Fruit fly (Drosophila melanogaster) whole organism, embryonic: ENCODE results near the gene Klp67A.

Source experiments
- Atf3 ChIP-seq: fragments of 200-800 bp; sonication (Bioruptor generic); optimal IDR thresholded peaks from 3 replicates; lab custom pipeline; 2016; ENCODE audit warnings: missing biosample characterization, missing genetic modification characterization
- BtbVII ChIP-seq: fragments of 200-800 bp; sonication (Bioruptor generic); optimal IDR thresholded peaks from 3 replicates; lab custom pipeline; 2017; ENCODE audit warnings: missing biosample characterization, mild to moderate bottlenecking, missing genetic modification characterization
- C15 ChIP-seq: fragments of 200-800 bp; sonication (Bioruptor generic); IDR thresholded peaks from 3 replicates; pipeline ENCODE4 v1.3.6; 2022; ENCODE audit warnings: missing biosample characterization, missing genetic modification characterization
- CG10321 ChIP-seq: fragments of 200-800 bp; sonication (Bioruptor generic); IDR thresholded peaks from 2 replicates; pipeline ENCODE4 v1.3.6; 2022; ENCODE audit warnings: missing biosample characterization, missing genetic modification characterization
- CG11560 ChIP-seq: fragments of 200-800 bp; sonication (Bioruptor generic); IDR thresholded peaks from 3 replicates; pipeline ENCODE4 v1.3.6; 2022; ENCODE audit warnings: missing biosample characterization, missing genetic modification characterization
- CG11695 ChIP-seq: fragments of 200-800 bp; sonication (Bioruptor generic); IDR thresholded peaks from 3 replicates; pipeline ENCODE4 v1.3.6; 2022; ENCODE audit warnings: missing biosample characterization, missing genetic modification characterization
- CG1233 ChIP-seq: fragments of 200-800 bp; sonication (Bioruptor generic); optimal IDR thresholded peaks from 4 replicates; lab custom pipeline; 2018; ENCODE audit warnings: missing biosample characterization, mild to moderate bottlenecking, missing genetic modification characterization
- CG14860 ChIP-seq: fragments of 200-800 bp; sonication (Bioruptor generic); IDR thresholded peaks from 3 replicates; pipeline ENCODE4 v1.3.6; 2022; ENCODE audit warnings: missing biosample characterization, missing genetic modification characterization; ENCODE audit not compliant: partially characterized antibody
- CG15601 ChIP-seq: fragments of 200-800 bp; sonication (Bioruptor generic); optimal IDR thresholded peaks from 3 replicates; lab custom pipeline; 2019; ENCODE audit warnings: missing biosample characterization, mild to moderate bottlenecking, missing genetic modification characterization, moderate library complexity
- CG17385 ChIP-seq: fragments of 200-800 bp; sonication (Bioruptor generic); optimal IDR thresholded peaks from 3 replicates; lab custom pipeline; 2018; ENCODE audit warnings: missing biosample characterization, mild to moderate bottlenecking, missing genetic modification characterization
- CG18262 ChIP-seq: fragments of 200-800 bp; optimal IDR thresholded peaks from 3 replicates; lab custom pipeline; 2019; ENCODE audit warnings: missing biosample characterization, mild to moderate bottlenecking, missing genetic modification characterization, moderate library complexity
- CG31224 ChIP-seq: fragments of 200-800 bp; sonication (Bioruptor generic); IDR thresholded peaks from 2 replicates; pipeline ENCODE4 v1.3.6; 2022; ENCODE audit warnings: missing biosample characterization, missing genetic modification characterization
- CG3163 ChIP-seq: fragments of 200-800 bp; sonication (Bioruptor generic); optimal IDR thresholded peaks from 3 replicates; lab custom pipeline; 2016; ENCODE audit warnings: missing biosample characterization, missing genetic modification characterization
- CG32532 ChIP-seq: fragments of 200-800 bp; sonication (Bioruptor generic); IDR thresholded peaks from 2 replicates; pipeline ENCODE4 v1.3.6; 2022; ENCODE audit warnings: missing biosample characterization, missing genetic modification characterization
- CG32767 ChIP-seq: fragments of 200-800 bp; sonication (Bioruptor generic); IDR thresholded peaks from 2 replicates; pipeline ENCODE4 v1.3.6; 2022; ENCODE audit warnings: missing biosample characterization, missing genetic modification characterization
- CG32772 ChIP-seq: fragments of 200-800 bp; sonication (Bioruptor generic); IDR thresholded peaks from 2 replicates; pipeline ENCODE4 v1.3.6; 2022; ENCODE audit warnings: missing biosample characterization, missing genetic modification characterization
- CG3281 ChIP-seq: fragments of 200-800 bp; sonication (Bioruptor generic); optimal IDR thresholded peaks from 3 replicates; lab custom pipeline; 2017; ENCODE audit warnings: missing biosample characterization, mild to moderate bottlenecking, missing genetic modification characterization
- CG34224 ChIP-seq: fragments of 200-800 bp; sonication (Bioruptor generic); IDR thresholded peaks from 3 replicates; pipeline ENCODE4 v1.3.6; 2022; ENCODE audit warnings: missing biosample characterization, missing genetic modification characterization; ENCODE audit not compliant: partially characterized antibody
- CG34376 ChIP-seq: fragments of 200-800 bp; sonication (Bioruptor generic); optimal IDR thresholded peaks from 2 replicates; lab custom pipeline; 2018; ENCODE audit warnings: missing biosample characterization, mild to moderate bottlenecking, missing genetic modification characterization
- CG34422 ChIP-seq: fragments of 200-800 bp; sonication (Bioruptor generic); IDR thresholded peaks from 3 replicates; pipeline ENCODE4 v1.3.6; 2022; ENCODE audit warnings: missing biosample characterization, missing genetic modification characterization
- CG3847 ChIP-seq: fragments of 200-800 bp; sonication (Bioruptor generic); IDR thresholded peaks from 2 replicates; pipeline ENCODE4 v1.3.6; 2022; ENCODE audit warnings: missing biosample characterization, missing genetic modification characterization
- CG4424 ChIP-seq: fragments of 200-800 bp; sonication (Bioruptor generic); optimal IDR thresholded peaks from 3 replicates; lab custom pipeline; 2016; ENCODE audit warnings: missing biosample characterization, missing genetic modification characterization
- CG4617 ChIP-seq: fragments of 200-800 bp; sonication (Bioruptor generic); optimal IDR thresholded peaks from 3 replicates; lab custom pipeline; 2016; ENCODE audit warnings: missing biosample characterization, missing genetic modification characterization, borderline replicate concordance
- CG5245 ChIP-seq: fragments of 200-800 bp; sonication (Bioruptor generic); optimal IDR thresholded peaks from 3 replicates; lab custom pipeline; 2016; ENCODE audit warnings: missing biosample characterization, missing genetic modification characterization
- CG6272 ChIP-seq: fragments of 200-800 bp; sonication (Bioruptor generic); IDR thresholded peaks from 2 replicates; pipeline ENCODE4 v1.3.6; 2022; ENCODE audit warnings: missing biosample characterization, missing genetic modification characterization
- CG7357 ChIP-seq: fragments of 200-800 bp; sonication (Bioruptor generic); IDR thresholded peaks from 3 replicates; pipeline ENCODE4 v1.3.6; 2022; ENCODE audit warnings: missing biosample characterization, missing genetic modification characterization
- Hmx ChIP-seq: fragments of 200-800 bp; sonication (Bioruptor generic); optimal IDR thresholded peaks from 2 replicates; lab custom pipeline; 2016; ENCODE audit warnings: missing biosample characterization, missing genetic modification characterization
- MBD-R2 ChIP-seq: fragments of 200-800 bp; sonication (Bioruptor generic); IDR thresholded peaks from 2 replicates; pipeline ENCODE4 v1.3.6; 2022; ENCODE audit warnings: missing biosample characterization, missing genetic modification characterization
- Nf-YA ChIP-seq: fragments of 200-800 bp; sonication (Bioruptor generic); IDR thresholded peaks from 2 replicates; pipeline ENCODE4 v1.3.6; 2022; ENCODE audit warnings: missing biosample characterization, missing genetic modification characterization
- Rfx ChIP-seq: fragments of 200-800 bp; sonication (Bioruptor generic); IDR thresholded peaks from 2 replicates; pipeline ENCODE4 v1.3.6; 2022; ENCODE audit warnings: missing biosample characterization, missing genetic modification characterization
- cg ChIP-seq: fragments of 200-800 bp; sonication (Bioruptor generic); optimal IDR thresholded peaks from 3 replicates; lab custom pipeline; 2019; ENCODE audit warnings: missing biosample characterization, mild to moderate bottlenecking, missing genetic modification characterization, moderate library complexity
- chm ChIP-seq: fragments of 200-800 bp; sonication (Bioruptor generic); IDR thresholded peaks from 2 replicates; pipeline ENCODE4 v1.3.6; 2022; ENCODE audit warnings: missing biosample characterization, missing genetic modification characterization
- corto ChIP-seq: fragments of 200-800 bp; sonication (Bioruptor generic); optimal IDR thresholded peaks from 2 replicates; lab custom pipeline; 2016; ENCODE audit warnings: missing biosample characterization, mild to moderate bottlenecking, missing genetic modification characterization, moderate library complexity
- dpn ChIP-seq, 2 experiments: fragments of 200-800 bp; sonication (Bioruptor generic); optimal IDR thresholded peaks; 3 replicates each; lab custom pipeline; 2016; ENCODE audit warnings: missing biosample characterization in 2 of 2, missing genetic modification characterization in 2 of 2
- eve ChIP-seq, 2 experiments: fragments of >200 bp; optimal IDR thresholded peaks; 2 replicates each; lab custom pipeline; 2017; ENCODE audit warnings: missing biosample characterization in 2 of 2, missing genetic modification characterization in 2 of 2
- gfzf ChIP-seq: fragments of 200-800 bp; sonication (Bioruptor generic); optimal IDR thresholded peaks from 2 replicates; lab custom pipeline; 2016; ENCODE audit warnings: missing biosample characterization, mild to moderate bottlenecking, missing genetic modification characterization, moderate library complexity
- lbe ChIP-seq: fragments of 200-800 bp; sonication (Bioruptor generic); optimal IDR thresholded peaks from 2 replicates; lab custom pipeline; 2016; ENCODE audit warnings: missing biosample characterization, mild to moderate bottlenecking, missing genetic modification characterization
- lola ChIP-seq, 3 experiments: fragments of >200 bp in 2 of 3; fragments of 200-800 bp in 1 of 3; sonication (Bioruptor generic) in 1 of 3; optimal IDR thresholded peaks; 2 replicates each; lab custom pipeline; 2017 to 2019; ENCODE audit warnings: missing biosample characterization in 3 of 3, missing genetic modification characterization in 3 of 3, mild to moderate bottlenecking in 1 of 3, moderate library complexity in 1 of 3
- nerfin-2 ChIP-seq: fragments of 200-800 bp; sonication (Bioruptor generic); IDR thresholded peaks from 2 replicates; pipeline ENCODE4 v1.3.6; 2022; ENCODE audit warnings: missing biosample characterization, missing genetic modification characterization; ENCODE audit not compliant: partially characterized antibody
- nom ChIP-seq: fragments of 200-800 bp; sonication (Bioruptor generic); optimal IDR thresholded peaks from 2 replicates; lab custom pipeline; 2017; ENCODE audit warnings: missing biosample characterization, missing genetic modification characterization, mild to moderate bottlenecking, moderate library complexity, missing genetic modification reagents
- pros ChIP-seq: fragments of 200-800 bp; sonication (Bioruptor generic); optimal IDR thresholded peaks from 3 replicates; lab custom pipeline; 2019; ENCODE audit warnings: missing biosample characterization, mild to moderate bottlenecking, missing genetic modification characterization, moderate library complexity
- scrt ChIP-seq: fragments of 200-800 bp; sonication (Bioruptor generic); optimal IDR thresholded peaks from 2 replicates; lab custom pipeline; 2018; ENCODE audit warnings: missing biosample characterization, mild to moderate bottlenecking, missing genetic modification characterization, moderate library complexity
- sens ChIP-seq: fragments of 200-800 bp; sonication (Bioruptor generic); peaks from one replicate; lab custom pipeline; 2016; ENCODE audit warnings: missing biosample characterization, missing genetic modification characterization
- seq ChIP-seq: fragments of 200-800 bp; sonication (Bioruptor generic); IDR thresholded peaks from 2 replicates; pipeline ENCODE4 v1.3.6; 2022; ENCODE audit warnings: missing biosample characterization, missing genetic modification characterization
- sr ChIP-seq: fragments of 200-800 bp; sonication (Bioruptor generic); IDR thresholded peaks from 3 replicates; pipeline ENCODE4 v1.3.6; 2022; ENCODE audit warnings: missing biosample characterization, missing genetic modification characterization
- stc ChIP-seq: fragments of 200-800 bp; sonication (Bioruptor generic); IDR thresholded peaks from 2 replicates; pipeline ENCODE4 v1.3.6; 2022; ENCODE audit warnings: missing biosample characterization, missing genetic modification characterization
- sug ChIP-seq: fragments of 200-800 bp; optimal IDR thresholded peaks from 2 replicates; lab custom pipeline; 2019; ENCODE audit warnings: missing biosample characterization, mild to moderate bottlenecking, missing genetic modification characterization, moderate library complexity
- vvl ChIP-seq: fragments of 200-800 bp; sonication (Bioruptor generic); IDR thresholded peaks from 2 replicates; pipeline ENCODE4 v1.3.6; 2022; ENCODE audit warnings: missing biosample characterization, missing genetic modification characterization
- wor ChIP-seq: fragments of 200-800 bp; sonication (Bioruptor generic); IDR thresholded peaks from 2 replicates; pipeline ENCODE4 v1.3.6; 2022; ENCODE audit warnings: missing biosample characterization, missing genetic modification characterization

The Klp67A gene

DNA sequence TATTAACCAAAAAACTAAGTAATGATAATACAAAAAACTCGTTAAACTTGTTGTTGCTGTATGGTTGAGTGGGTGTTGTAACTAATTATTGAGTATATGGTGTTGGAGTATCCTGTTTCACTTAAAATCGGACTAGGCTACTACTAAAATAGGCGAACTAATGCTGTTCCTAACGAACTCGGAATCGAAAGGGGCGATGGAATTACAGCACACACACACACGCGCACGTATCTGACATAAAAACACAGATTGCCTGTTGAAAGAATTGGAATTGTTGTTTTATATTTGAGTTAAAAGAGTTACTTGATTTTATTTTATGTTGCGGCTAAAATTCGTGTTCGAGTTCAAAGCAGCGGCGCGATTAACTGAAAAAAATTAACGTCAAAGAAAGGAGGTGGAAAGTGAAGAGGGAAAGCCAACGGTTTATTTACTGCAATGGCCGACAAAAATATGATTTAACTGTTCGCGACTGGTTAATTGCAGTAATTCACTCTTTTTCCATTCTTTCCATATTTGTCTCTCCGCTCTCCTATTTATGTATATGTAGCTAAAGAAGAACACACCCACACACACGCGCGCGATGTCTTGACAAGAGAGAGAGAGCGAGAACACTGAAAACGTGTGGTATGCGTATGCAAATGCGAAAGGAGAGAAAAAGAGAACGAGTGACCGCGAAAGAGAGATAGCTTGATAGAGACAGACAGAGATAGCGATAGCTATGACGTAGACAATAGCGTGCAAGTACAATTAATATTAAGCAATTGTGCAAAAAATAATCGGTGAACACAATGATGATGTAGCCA lies 34.7 kb upstream of the Klp67A start (continued):
- no peak for TF ChIP-seq sens (GFP tag; lab: Kevin White, UChicago)
- no peak for TF ChIP-seq CG5245 (GFP tag; lab: Kevin White, UChicago)
- TF ChIP-seq CG18262 (tag; lab: Kevin White, UChicago): no peak
- TF ChIP-seq wor: no peak
- no peak for TF ChIP-seq CG32772 (GFP tag; lab: Robert Waterston, UW)
- TF ChIP-seq BtbVII (GFP tag; lab: Kevin White, UChicago): peak; percentile 85
- TF ChIP-seq Hmx (GFP tag; lab: Kevin White, UChicago): no peak
- no peak for TF ChIP-seq dpn (GFP tag; optimal IDR thresholded peaks at IDR 0.05; lab: Kevin White, UChicago)
- no peak for TF ChIP-seq CG31224 (GFP tag; lab: Robert Waterston, UW)
- TF ChIP-seq CG11560 (tag; lab: Robert Waterston, UW): no peak
- peak; percentile 58; the same call in 1 of the 2 replicates for TF ChIP-seq CG10321
- peak; percentile 13; the same call in 1 of the 2 replicates for TF ChIP-seq stc (GFP tag; lab: Robert Waterston, UW)
- TF ChIP-seq CG32532 (GFP tag; lab: Robert Waterston, UW): no peak
- TF ChIP-seq nom: peak; percentile 39
- TF ChIP-seq corto (GFP tag; lab: Kevin White, UChicago): no peak
- no peak for TF ChIP-seq CG7357 (GFP tag; lab: Robert Waterston, UW)
- TF ChIP-seq CG3847 (GFP tag; lab: Robert Waterston, UW): no peak
- peak; percentile 70 for TF ChIP-seq pros (GFP tag; lab: Kevin White, UChicago)
- TF ChIP-seq CG3281: no peak
- TF ChIP-seq CG34422 (GFP tag; lab: Robert Waterston, UW): peak; percentile 6; the same call in 1 of the 3 replicates
- no peak for TF ChIP-seq Nf-YA (GFP tag; lab: Robert Waterston, UW)
- TF ChIP-seq cg (GFP tag; lab: Kevin White, UChicago): peak; percentile 90
- no peak for TF ChIP-seq CG1233
- TF ChIP-seq scrt: no peak
- peak; percentile 22; the same call in 1 of the 2 replicates for TF ChIP-seq CG32767 (GFP tag; lab: Robert Waterston, UW)
- no peak for TF ChIP-seq CG3163 (GFP tag; lab: Kevin White, UChicago)
- peak; percentile 20; the same call in 1 of the 2 replicates for TF ChIP-seq MBD-R2 (GFP tag; lab: Robert Waterston, UW)
- peak in 1 of 3 experiments; percentile 73 for TF ChIP-seq lola (GFP tag; optimal IDR thresholded peaks at IDR 0.05; lab: Kevin White, UChicago)
- peak; percentile 14 for TF ChIP-seq lbe (GFP tag; lab: Kevin White, UChicago)
- TF ChIP-seq sr: peak; percentile 57; the same call in 1 of the 3 replicates
- TF ChIP-seq vvl (GFP tag; lab: Robert Waterston, UW): peak; percentile 85
- TF ChIP-seq seq (GFP tag; lab: Robert Waterston, UW): peak; percentile 49; the same call in 1 of the 2 replicates
- TF ChIP-seq CG14860 (GFP tag; lab: Robert Waterston, UW): no peak
- TF ChIP-seq CG34224 (GFP tag; lab: Robert Waterston, UW): peak; percentile 7; the same call in 1 of the 3 replicates
- no peak for TF ChIP-seq CG6272
- TF ChIP-seq CG17385 (GFP tag; lab: Kevin White, UChicago): peak; percentile 11
- TF ChIP-seq C15: no peak
- peak in 1 of 2 experiments; percentile 85 for TF ChIP-seq eve (GFP tag; optimal IDR thresholded peaks at IDR 0.05; lab: Kevin White, UChicago)
- TF ChIP-seq CG4617: no peak
- no peak for TF ChIP-seq nerfin-2 (GFP tag; lab: Robert Waterston, UW)
- peak; percentile 10 for TF ChIP-seq CG34376
- TF ChIP-seq Atf3: no peak
- TF ChIP-seq gfzf (GFP tag; lab: Kevin White, UChicago): no peak
- TF ChIP-seq CG11695 (GFP tag; lab: Robert Waterston, UW): 0 out of 3 replicates have a peak, but pooled peaks have one; percentile 6
- TF ChIP-seq CG15601: no peak
- no peak for TF ChIP-seq Rfx
- TF ChIP-seq sug (tag; lab: Kevin White, UChicago): peak; percentile 76
- no peak for TF ChIP-seq CG4424
- TF ChIP-seq chm: peak; percentile 59; the same call in 1 of the 2 replicates
